Worm (Caenorhabditis elegans) whole organism, L3 larva: ENCODE results near the gene K09H11.11.

Experiments
- R02D3.7 ChIP-seq: fragments of 150-350 bp; optimal IDR thresholded peaks from 2 replicates; lab custom pipeline; 2014; ENCODE audit warnings: missing biosample characterization, missing genetic modification characterization
- ZK546.5 ChIP-seq: sonication (generic microtip); optimal IDR thresholded peaks from 2 replicates; lab custom pipeline; 2017; ENCODE audit warnings: missing biosample characterization, missing genetic modification characterization
- aly-2 ChIP-seq: fragments of 150-350 bp; optimal IDR thresholded peaks from 2 replicates; lab custom pipeline; 2014; ENCODE audit warnings: missing biosample characterization, missing genetic modification characterization
- ama-1 ChIP-seq: fragments of 150-350 bp; optimal IDR thresholded peaks from 2 replicates; lab custom pipeline; 2018
- ceh-16 ChIP-seq: sonication (generic microtip); optimal IDR thresholded peaks from 2 replicates; lab custom pipeline; 2017; ENCODE audit warnings: missing biosample characterization, missing genetic modification characterization
- ceh-28 ChIP-seq: fragments of 150-350 bp; optimal IDR thresholded peaks from 2 replicates; lab custom pipeline; 2014; ENCODE audit warnings: missing biosample characterization, missing genetic modification reagents, missing genetic modification characterization
- ceh-82 ChIP-seq: fragments of 150-350 bp; optimal IDR thresholded peaks from 2 replicates; lab custom pipeline; 2014; ENCODE audit warnings: missing biosample characterization, missing genetic modification characterization
- ceh-9 ChIP-seq: sonication (generic microtip); optimal IDR thresholded peaks from 2 replicates; lab custom pipeline; 2018; ENCODE audit warnings: missing biosample characterization, missing genetic modification characterization
- daf-12 ChIP-seq: fragments of 150-350 bp; optimal IDR thresholded peaks from 2 replicates; lab custom pipeline; 2014; ENCODE audit warnings: missing biosample characterization, missing genetic modification reagents, missing genetic modification characterization
- egl-27 ChIP-seq: sonication (generic microtip); optimal IDR thresholded peaks from 4 replicates; lab custom pipeline; 2017; ENCODE audit warnings: missing biosample characterization, missing genetic modification reagents, missing genetic modification characterization
- egl-5 ChIP-seq: fragments of 150-350 bp; optimal IDR thresholded peaks from 2 replicates; lab custom pipeline; 2017; ENCODE audit warnings: missing biosample characterization, missing genetic modification reagents, missing genetic modification characterization, inconsistent platforms
- elt-1 ChIP-seq: fragments of 150-350 bp; optimal IDR thresholded peaks from 2 replicates; lab custom pipeline; 2014; ENCODE audit warnings: missing biosample characterization, missing genetic modification characterization
- elt-2 ChIP-seq: sonication (generic microtip); optimal IDR thresholded peaks from 2 replicates; lab custom pipeline; 2016; ENCODE audit warnings: missing genetic modification reagents, mild to moderate bottlenecking, missing genetic modification characterization, missing compliant biosample characterization
- elt-3 ChIP-seq, 3 experiments: fragments of 150-350 bp in 1 of 3; sonication (generic microtip) in 2 of 3; optimal IDR thresholded peaks; 2 replicates in 2 of 3; 4 replicates in 1 of 3; lab custom pipeline; 2014 to 2017; ENCODE audit warnings: missing biosample characterization in 3 of 3, missing genetic modification characterization in 3 of 3
- eor-1 ChIP-seq, 2 experiments: fragments of 150-350 bp; optimal IDR thresholded peaks; 2 replicates each; lab custom pipeline; 2014 to 2018; ENCODE audit warnings: missing biosample characterization in 2 of 2, missing genetic modification characterization in 2 of 2
- fkh-10 ChIP-seq: sonication (generic microtip); optimal IDR thresholded peaks from 2 replicates; lab custom pipeline; 2017; ENCODE audit warnings: missing biosample characterization, missing genetic modification reagents, missing genetic modification characterization
- fkh-2 ChIP-seq: fragments of 150-350 bp; optimal IDR thresholded peaks from 2 replicates; lab custom pipeline; 2014; ENCODE audit warnings: missing biosample characterization, missing genetic modification reagents, missing genetic modification characterization
- fos-1 ChIP-seq: fragments of 150-350 bp; optimal IDR thresholded peaks from 2 replicates; lab custom pipeline; 2014; ENCODE audit warnings: missing biosample characterization, missing genetic modification characterization
- hmg-11 ChIP-seq: sonication (generic microtip); optimal IDR thresholded peaks from 2 replicates; lab custom pipeline; 2016; ENCODE audit warnings: missing genetic modification characterization, missing compliant biosample characterization
- jun-1 ChIP-seq: fragments of 150-350 bp; optimal IDR thresholded peaks from 2 replicates; lab custom pipeline; 2014; ENCODE audit warnings: missing biosample characterization, missing genetic modification reagents, missing genetic modification characterization
- lin-15B ChIP-seq: fragments of 150-350 bp; optimal IDR thresholded peaks from 2 replicates; lab custom pipeline; 2014; ENCODE audit warnings: missing biosample characterization, missing genetic modification characterization
- lin-39 ChIP-seq: fragments of 150-350 bp; optimal IDR thresholded peaks from 2 replicates; lab custom pipeline; 2018; ENCODE audit warnings: missing biosample characterization, missing genetic modification reagents, missing genetic modification characterization
- lsy-12 ChIP-seq: sonication (generic microtip); optimal IDR thresholded peaks from 2 replicates; lab custom pipeline; 2016; ENCODE audit warnings: mild to moderate bottlenecking, missing genetic modification characterization, missing compliant biosample characterization
- mdl-1 ChIP-seq: fragments of 150-350 bp; optimal IDR thresholded peaks from 2 replicates; lab custom pipeline; 2014; ENCODE audit warnings: missing biosample characterization, missing genetic modification characterization
- mml-1 ChIP-seq: fragments of 150-350 bp; sonication (generic microtip); optimal IDR thresholded peaks from 3 replicates; lab custom pipeline; 2014; ENCODE audit warnings: missing biosample characterization, missing genetic modification characterization
- nfya-1 ChIP-seq: sonication (generic microtip); optimal IDR thresholded peaks from 2 replicates; lab custom pipeline; 2017; ENCODE audit warnings: missing genetic modification characterization, mild to moderate bottlenecking, missing compliant biosample characterization, antibody characterized with exemption, moderate library complexity; ENCODE audit not compliant: insufficient read depth
- nhr-11 ChIP-seq: fragments of 150-350 bp; optimal IDR thresholded peaks from 2 replicates; lab custom pipeline; 2014; ENCODE audit warnings: missing biosample characterization, missing genetic modification characterization
- nhr-12 ChIP-seq: fragments of 150-350 bp; optimal IDR thresholded peaks from 2 replicates; lab custom pipeline; 2014; ENCODE audit warnings: missing biosample characterization, missing genetic modification characterization
- nhr-23 ChIP-seq: fragments of 150-350 bp; optimal IDR thresholded peaks from 2 replicates; lab custom pipeline; 2014; ENCODE audit warnings: missing biosample characterization, missing genetic modification reagents, missing genetic modification characterization
- nhr-237 ChIP-seq: fragments of 150-350 bp; optimal IDR thresholded peaks from 2 replicates; lab custom pipeline; 2014; ENCODE audit warnings: missing biosample characterization, missing genetic modification characterization
- nhr-25 ChIP-seq: sonication (generic microtip); optimal IDR thresholded peaks from 2 replicates; lab custom pipeline; 2017; ENCODE audit warnings: missing biosample characterization, missing genetic modification characterization
- nhr-28 ChIP-seq: fragments of 150-350 bp; optimal IDR thresholded peaks from 2 replicates; lab custom pipeline; 2014; ENCODE audit warnings: missing biosample characterization, missing genetic modification characterization
- nhr-43 ChIP-seq: sonication (generic microtip); optimal IDR thresholded peaks from 2 replicates; lab custom pipeline; 2016; ENCODE audit warnings: mild to moderate bottlenecking, missing genetic modification characterization, missing compliant biosample characterization; ENCODE audit not compliant: poor library complexity, severe bottlenecking
- nhr-67 ChIP-seq: fragments of 150-350 bp; optimal IDR thresholded peaks from 2 replicates; lab custom pipeline; 2014; ENCODE audit warnings: missing biosample characterization, missing genetic modification characterization
- nhr-76 ChIP-seq: fragments of 150-350 bp; sonication (generic microtip); optimal IDR thresholded peaks from 5 replicates; lab custom pipeline; 2014; ENCODE audit warnings: missing biosample characterization, missing genetic modification characterization
- nhr-77 ChIP-seq: fragments of 150-350 bp; optimal IDR thresholded peaks from 2 replicates; lab custom pipeline; 2014; ENCODE audit warnings: missing biosample characterization, missing genetic modification characterization
- pha-4 ChIP-seq: fragments of 150-350 bp; optimal IDR thresholded peaks from 2 replicates; lab custom pipeline; 2014; ENCODE audit warnings: missing biosample characterization, missing genetic modification reagents, missing genetic modification characterization
- pqm-1 ChIP-seq: fragments of 150-350 bp; optimal IDR thresholded peaks from 2 replicates; lab custom pipeline; 2017; ENCODE audit warnings: missing biosample characterization, missing genetic modification characterization, inconsistent platforms
- sea-2 ChIP-seq: fragments of 150-350 bp; sonication (generic microtip); optimal IDR thresholded peaks from 4 replicates; lab custom pipeline; 2014; ENCODE audit warnings: missing biosample characterization, missing genetic modification reagents, missing genetic modification characterization
- skn-1 ChIP-seq: fragments of 150-350 bp; optimal IDR thresholded peaks from 2 replicates; lab custom pipeline; 2014; ENCODE audit warnings: missing biosample characterization, missing genetic modification characterization
- snpc-4 ChIP-seq: fragments of 150-350 bp; optimal IDR thresholded peaks from 2 replicates; lab custom pipeline; 2014; ENCODE audit warnings: missing biosample characterization, missing genetic modification characterization
- tbx-2 ChIP-seq: sonication (generic microtip); optimal IDR thresholded peaks from 2 replicates; lab custom pipeline; 2016; ENCODE audit warnings: mild to moderate bottlenecking, missing genetic modification characterization, missing compliant biosample characterization
- unc-39 ChIP-seq: sonication (generic microtip); optimal IDR thresholded peaks from 4 replicates; lab custom pipeline; 2017; ENCODE audit warnings: missing biosample characterization, missing genetic modification characterization
- unc-62 ChIP-seq: fragments of 150-350 bp; sonication (generic microtip); optimal IDR thresholded peaks from 4 replicates; lab custom pipeline; 2014; ENCODE audit warnings: missing biosample characterization, missing genetic modification reagents, missing genetic modification characterization
- zag-1 ChIP-seq: fragments of 150-350 bp; optimal IDR thresholded peaks from 2 replicates; lab custom pipeline; 2014; ENCODE audit warnings: missing biosample characterization, missing genetic modification characterization
- ztf-11 ChIP-seq: fragments of 150-350 bp; optimal IDR thresholded peaks from 2 replicates; lab custom pipeline; 2014; ENCODE audit warnings: missing biosample characterization, missing genetic modification characterization
- ztf-4 ChIP-seq: fragments of 150-350 bp; optimal IDR thresholded peaks from 2 replicates; lab custom pipeline; 2014; ENCODE audit warnings: missing biosample characterization, missing genetic modification characterization

The K09H11.11 gene

DNA sequence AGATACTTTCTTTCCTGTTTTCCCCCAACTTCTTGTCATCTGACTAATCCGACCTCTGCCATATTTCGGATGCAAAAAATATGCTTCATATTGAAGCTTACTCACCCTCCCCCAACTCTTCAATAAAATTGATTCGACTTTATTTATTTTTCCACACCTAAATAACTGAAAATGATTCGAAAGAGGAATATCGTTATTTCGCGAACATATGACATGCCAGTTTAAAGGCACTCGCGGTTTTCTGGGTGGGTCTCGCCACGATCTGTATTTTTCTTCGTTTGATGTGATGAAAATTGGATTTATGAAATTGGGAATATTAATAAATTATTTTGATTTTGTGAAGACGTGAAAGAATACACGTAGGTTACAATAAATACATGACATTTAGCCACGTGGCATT, 16.6 kb upstream of the K09H11.11 start, which contains the start of gene F44E7.3:
Gene F44E7.3, plus strand, starts transcription at position 319 of the 400 bp plus-strand sequence.
- peak; percentile 27 for TF ChIP-seq nhr-23 (tag; lab: Kevin White, UChicago)
- TF ChIP-seq nhr-12 (tag; lab: Kevin White, UChicago), result no peak
- peak; percentile 26 for TF ChIP-seq ama-1 (lab: Kevin White, UChicago)
- TF ChIP-seq nhr-28 (tag; lab: Kevin White, UChicago), result no peak

DNA sequence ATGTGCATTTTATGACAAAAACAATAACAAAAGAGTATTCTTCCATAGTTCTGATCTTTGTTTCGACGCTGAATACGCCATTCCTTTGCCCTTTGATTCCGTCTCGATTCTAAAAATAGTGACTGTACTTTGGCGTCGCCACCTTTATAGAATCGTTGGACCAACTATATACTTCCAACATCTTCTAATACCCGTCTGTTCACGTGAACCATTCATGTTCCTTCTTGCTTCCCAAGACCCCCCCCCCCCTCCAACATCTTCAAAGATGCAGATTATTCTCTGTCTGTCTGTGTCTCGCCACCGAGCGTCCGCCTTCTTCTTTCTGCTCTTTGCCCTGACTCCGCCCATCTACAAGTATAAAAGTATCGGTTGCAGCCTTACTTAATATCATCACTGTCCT, 14.9 kb upstream of the K09H11.11 start:
- TF ChIP-seq tbx-2, result no peak
- TF ChIP-seq nhr-23 (tag; lab: Kevin White, UChicago), result peak; percentile 14

DNA sequence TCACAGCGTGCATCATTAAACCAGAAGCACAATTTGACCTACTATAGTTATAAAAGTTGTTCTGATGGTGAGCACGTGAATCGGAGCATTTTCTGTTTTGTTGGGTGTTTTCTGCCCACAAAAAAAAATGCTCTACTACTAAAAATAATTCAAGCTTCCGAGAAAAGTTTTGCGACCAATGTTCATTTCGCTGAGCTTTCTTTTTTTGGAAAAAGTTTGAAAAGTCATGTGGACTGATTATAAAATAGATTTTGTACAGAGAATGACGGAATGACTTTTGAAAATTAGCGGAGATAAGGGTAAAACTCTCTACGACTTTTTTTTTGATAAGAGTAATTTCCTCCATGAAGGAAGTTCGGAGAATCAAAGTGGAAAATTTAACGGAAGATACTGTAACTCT, 14.4 kb upstream of the K09H11.11 start:
- peak; percentile 81 for TF ChIP-seq elt-2 (tag; lab: Kevin White, UChicago)
- TF ChIP-seq nhr-12 (tag; lab: Kevin White, UChicago), result no peak
- TF ChIP-seq tbx-2, result no peak
- TF ChIP-seq pqm-1, result peak; percentile 69

- no peak for TF ChIP-seq nhr-77 (tag; lab: Kevin White, UChicago)
- TF ChIP-seq elt-2 (tag; lab: Kevin White, UChicago), result peak; percentile 87
- TF ChIP-seq snpc-4 (tag; lab: Kevin White, UChicago), result no peak
- TF ChIP-seq nhr-23 (tag; lab: Kevin White, UChicago), result peak; percentile 95
- peak; percentile 62 for TF ChIP-seq nhr-25 (tag; lab: Kevin White, UChicago)
- TF ChIP-seq jun-1 (tag; lab: Kevin White, UChicago), result peak; percentile 56
- no peak for TF ChIP-seq nhr-11
- TF ChIP-seq R02D3.7, result no peak
- no peak for TF ChIP-seq nhr-12 (tag; lab: Kevin White, UChicago)
- TF ChIP-seq egl-27, result peak; percentile 45
- no peak for TF ChIP-seq ceh-16 (tag; lab: Kevin White, UChicago)
- TF ChIP-seq unc-39 (tag; lab: Kevin White, UChicago), result no peak
- TF ChIP-seq nfya-1 (tag; lab: Kevin White, UChicago), result peak; percentile 42
- TF ChIP-seq skn-1 (tag; lab: Kevin White, UChicago), result no peak
- TF ChIP-seq ceh-9 (tag; lab: Kevin White, UChicago), result no peak
- TF ChIP-seq ama-1 (lab: Kevin White, UChicago), result no peak
- no peak for TF ChIP-seq ceh-82 (tag; lab: Kevin White, UChicago)
- peak; percentile 63 for TF ChIP-seq mml-1 (tag; lab: Kevin White, UChicago)
- no peak for TF ChIP-seq fkh-2 (tag; lab: Kevin White, UChicago)
- TF ChIP-seq aly-2 (tag; lab: Kevin White, UChicago), result no peak
- TF ChIP-seq elt-1 (tag; lab: Kevin White, UChicago), result peak; percentile 20
- no peak for TF ChIP-seq hmg-11 (tag; lab: Kevin White, UChicago)
- no peak for TF ChIP-seq daf-12 (tag; lab: Kevin White, UChicago)
- TF ChIP-seq ZK546.5 (tag; lab: Kevin White, UChicago), result no peak
- no peak for TF ChIP-seq sea-2 (GFP tag; lab: Kevin White, UChicago)
- TF ChIP-seq eor-1 (tag; optimal IDR thresholded peaks at IDR 0.05; lab: Kevin White, UChicago), result no peak
- TF ChIP-seq elt-3 (tag; optimal IDR thresholded peaks at IDR 0.05; lab: Kevin White, UChicago), result peak in 2 of 3 experiments; percentile 18 to 63
- no peak for TF ChIP-seq ztf-4 (tag; lab: Kevin White, UChicago)
- TF ChIP-seq nhr-76, result no peak
- peak; percentile 32 for TF ChIP-seq tbx-2
- TF ChIP-seq unc-62 (GFP tag; lab: Kevin White, UChicago), result peak; percentile 45
- peak; percentile 7 for TF ChIP-seq mdl-1 (tag; lab: Kevin White, UChicago)
- TF ChIP-seq fkh-10 (GFP tag; lab: Kevin White, UChicago), result no peak
- peak; percentile 88 for TF ChIP-seq nhr-43 (tag; lab: Kevin White, UChicago)
- no peak for TF ChIP-seq pha-4 (tag; lab: Kevin White, UChicago)
- TF ChIP-seq pqm-1, result peak; percentile 72
- no peak for TF ChIP-seq fos-1 (tag; lab: Kevin White, UChicago)
- TF ChIP-seq lsy-12, result no peak
- TF ChIP-seq nhr-237 (tag; lab: Kevin White, UChicago), result no peak
- TF ChIP-seq zag-1 (tag; lab: Kevin White, UChicago), result no peak
- no peak for TF ChIP-seq nhr-28 (tag; lab: Kevin White, UChicago)
- no peak for TF ChIP-seq ztf-11
- peak; percentile 24 for TF ChIP-seq egl-5 (tag; lab: Kevin White, UChicago)
- TF ChIP-seq ceh-28 (tag; lab: Kevin White, UChicago), result peak; percentile 54
- TF ChIP-seq nhr-67 (tag; lab: Kevin White, UChicago), result no peak
- no peak for TF ChIP-seq lin-15B (tag; lab: Kevin White, UChicago)
- TF ChIP-seq lin-39 (tag; lab: Kevin White, UChicago), result peak; percentile 42
These were observed 13.2 kb upstream of the K09H11.11 start for ce11 chrV:5768292-5768695.
